Fruit fly (Drosophila melanogaster) whole organism, wandering third instar larva: ENCODE results near the gene CG31681.

Experiments used
- CG32264 ChIP-seq: fragments of 200-800 bp; sonication (Bioruptor generic); optimal IDR thresholded peaks from 2 replicates; lab custom pipeline; 2016; ENCODE audit warnings: missing biosample characterization, missing genetic modification characterization
- CG9705 ChIP-seq: fragments of 200-800 bp; sonication (Bioruptor generic); optimal IDR thresholded peaks from 2 replicates; lab custom pipeline; 2018; ENCODE audit warnings: missing biosample characterization, mild to moderate bottlenecking, missing genetic modification characterization
- CrebA ChIP-seq: fragments of 200-800 bp; sonication (Bioruptor generic); optimal IDR thresholded peaks from 2 replicates; lab custom pipeline; 2016; ENCODE audit warnings: missing biosample characterization, mild to moderate bottlenecking, missing genetic modification characterization, borderline replicate concordance
- Dfd ChIP-seq: fragments of >200 bp; optimal IDR thresholded peaks from 2 replicates; lab custom pipeline; 2017; ENCODE audit warnings: missing biosample characterization, missing genetic modification characterization
- HLH106 ChIP-seq: fragments of 200-800 bp; optimal IDR thresholded peaks from 3 replicates; lab custom pipeline; 2019; ENCODE audit warnings: missing biosample characterization, mild to moderate bottlenecking, missing genetic modification characterization, moderate library complexity
- Hnf4 ChIP-seq: fragments of 200-800 bp; sonication (Bioruptor generic); optimal IDR thresholded peaks from 2 replicates; lab custom pipeline; 2016; ENCODE audit warnings: missing biosample characterization, mild to moderate bottlenecking, missing genetic modification characterization
- Hr78 ChIP-seq: fragments of >200 bp; optimal IDR thresholded peaks from 2 replicates; lab custom pipeline; 2017; ENCODE audit warnings: missing biosample characterization, missing genetic modification characterization
- Jra ChIP-seq: sonication (Bioruptor generic); optimal IDR thresholded peaks from 2 replicates; lab custom pipeline; 2016; ENCODE audit warnings: missing biosample characterization, missing genetic modification characterization
- Mio ChIP-seq: sonication (Bioruptor generic); optimal IDR thresholded peaks from 2 replicates; lab custom pipeline; 2016; ENCODE audit warnings: missing biosample characterization, missing genetic modification characterization
- Myc ChIP-seq: fragments of >200 bp; optimal IDR thresholded peaks from 2 replicates; lab custom pipeline; 2017
- OdsH ChIP-seq: fragments of 200-800 bp; sonication (Bioruptor generic); optimal IDR thresholded peaks from 2 replicates; lab custom pipeline; 2016; ENCODE audit warnings: missing biosample characterization, mild to moderate bottlenecking, missing genetic modification characterization
- Rel ChIP-seq, 2 experiments: fragments of 200-800 bp; sonication (Bioruptor generic) in 1 of 2; optimal IDR thresholded peaks; 2 replicates in 1 of 2; 3 replicates in 1 of 2; lab custom pipeline; 2016 to 2019; ENCODE audit warnings: mild to moderate bottlenecking in 2 of 2, missing biosample characterization in 2 of 2, missing genetic modification characterization in 2 of 2, moderate library complexity in 1 of 2
- Sp1 ChIP-seq: fragments of 200-800 bp; sonication (Bioruptor generic); optimal IDR thresholded peaks from 3 replicates; lab custom pipeline; 2019; ENCODE audit warnings: missing biosample characterization, mild to moderate bottlenecking, missing genetic modification characterization, moderate library complexity
- dl ChIP-seq, 2 experiments: fragments of 175-275, 200-275 bp in 1 of 2; fragments of 200-275 bp in 1 of 2; sonication (Bioruptor generic); optimal IDR thresholded peaks; lab custom pipeline; 2018; ENCODE audit warnings: mild to moderate bottlenecking in 2 of 2, missing biosample characterization in 2 of 2, missing genetic modification characterization in 2 of 2, moderate library complexity in 2 of 2; ENCODE audit not compliant: partially characterized antibody in 2 of 2, insufficient read depth in 1 of 2
- dmrt93B ChIP-seq: fragments of 200-800 bp; sonication (Bioruptor generic); optimal IDR thresholded peaks from 2 replicates; lab custom pipeline; 2018; ENCODE audit warnings: missing biosample characterization, mild to moderate bottlenecking, missing genetic modification characterization
- dsf ChIP-seq: sonication (Bioruptor generic); optimal IDR thresholded peaks from 2 replicates; lab custom pipeline; 2016; ENCODE audit warnings: missing biosample characterization, missing genetic modification characterization, borderline replicate concordance
- ey ChIP-seq: fragments of 200-800 bp; sonication (Bioruptor generic); optimal IDR thresholded peaks from 2 replicates; lab custom pipeline; 2016; ENCODE audit warnings: missing biosample characterization, missing genetic modification characterization
- foxo ChIP-seq, 2 experiments: fragments of 200-800 bp; sonication (Bioruptor generic); optimal IDR thresholded peaks; 2 replicates in 1 of 2; 3 replicates in 1 of 2; lab custom pipeline; 2016 to 2017; ENCODE audit warnings: missing biosample characterization in 2 of 2, missing genetic modification characterization in 2 of 2
- fru ChIP-seq: fragments of 200-800 bp; sonication (Bioruptor generic); optimal IDR thresholded peaks from 3 replicates; lab custom pipeline; 2016; ENCODE audit warnings: missing biosample characterization, mild to moderate bottlenecking, missing genetic modification characterization
- h ChIP-seq: fragments of 200-800 bp; sonication (Bioruptor generic); optimal IDR thresholded peaks from 3 replicates; lab custom pipeline; 2016; ENCODE audit warnings: missing biosample characterization, mild to moderate bottlenecking, missing genetic modification characterization
- jim ChIP-seq: fragments of 175-275, 200-325 bp; sonication (Bioruptor generic); optimal IDR thresholded peaks from 2 replicates; lab custom pipeline; 2016; ENCODE audit warnings: missing biosample characterization, mild to moderate bottlenecking, missing genetic modification characterization
- lola ChIP-seq: fragments of >200 bp; optimal IDR thresholded peaks from 2 replicates; lab custom pipeline; 2017; ENCODE audit warnings: missing biosample characterization, missing genetic modification characterization
- pan ChIP-seq: fragments of >200 bp; optimal IDR thresholded peaks from 2 replicates; lab custom pipeline; 2017
- psq ChIP-seq: fragments of 200-800 bp; sonication (Bioruptor generic); optimal IDR thresholded peaks from 3 replicates; lab custom pipeline; 2017; ENCODE audit warnings: missing biosample characterization, mild to moderate bottlenecking, missing genetic modification characterization, moderate library complexity
- rgr ChIP-seq: fragments of 200-800 bp; sonication (Bioruptor generic); optimal IDR thresholded peaks from 3 replicates; lab custom pipeline; 2016; ENCODE audit warnings: missing biosample characterization, mild to moderate bottlenecking, missing genetic modification characterization
- sage ChIP-seq: fragments of 200-800 bp; sonication (Bioruptor generic); optimal IDR thresholded peaks from 2 replicates; lab custom pipeline; 2016; ENCODE audit warnings: missing biosample characterization, mild to moderate bottlenecking, missing genetic modification characterization
- sv ChIP-seq: fragments of 200-800 bp; sonication (Bioruptor generic); optimal IDR thresholded peaks from 3 replicates; lab custom pipeline; 2016; ENCODE audit warnings: missing biosample characterization, missing genetic modification characterization
- tai ChIP-seq: sonication (Bioruptor generic); optimal IDR thresholded peaks from 2 replicates; lab custom pipeline; 2016; ENCODE audit warnings: missing biosample characterization, missing genetic modification characterization
- usp ChIP-seq: fragments of >200 bp; optimal IDR thresholded peaks from 2 replicates; lab custom pipeline; 2017; ENCODE audit warnings: missing biosample characterization, missing genetic modification characterization
- woc ChIP-seq: sonication (Bioruptor generic); optimal IDR thresholded peaks from 2 replicates; lab custom pipeline; 2016; ENCODE audit warnings: missing biosample characterization, mild to moderate bottlenecking, missing genetic modification characterization

The CG31681 gene

DNA sequence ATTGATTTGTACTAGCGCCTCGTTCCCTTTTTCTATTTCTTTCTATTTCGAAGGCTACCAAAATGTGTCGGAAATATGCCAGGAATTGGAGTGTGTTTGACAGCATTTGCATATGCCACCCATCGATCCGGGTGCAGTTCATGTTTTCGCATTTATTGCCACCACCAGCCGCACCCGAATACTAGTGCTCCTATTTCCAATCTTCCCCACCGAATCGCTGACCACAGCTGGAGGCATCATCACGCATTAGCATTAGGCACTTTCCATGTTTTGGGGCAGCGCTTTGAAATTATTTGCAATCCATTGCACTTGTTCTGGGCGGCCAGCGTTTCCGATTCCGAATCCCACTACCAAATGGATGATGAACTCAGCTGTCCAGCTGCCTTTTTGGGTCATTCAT is 1.1 kb upstream of the CG31681 start, which contains the start of gene CG42658:
CG42658 (minus strand) TSS at position 101 of the 400 bp plus-strand sequence.
- no peak for TF ChIP-seq CG32264 (GFP tag; lab: Kevin White, UChicago)

DNA sequence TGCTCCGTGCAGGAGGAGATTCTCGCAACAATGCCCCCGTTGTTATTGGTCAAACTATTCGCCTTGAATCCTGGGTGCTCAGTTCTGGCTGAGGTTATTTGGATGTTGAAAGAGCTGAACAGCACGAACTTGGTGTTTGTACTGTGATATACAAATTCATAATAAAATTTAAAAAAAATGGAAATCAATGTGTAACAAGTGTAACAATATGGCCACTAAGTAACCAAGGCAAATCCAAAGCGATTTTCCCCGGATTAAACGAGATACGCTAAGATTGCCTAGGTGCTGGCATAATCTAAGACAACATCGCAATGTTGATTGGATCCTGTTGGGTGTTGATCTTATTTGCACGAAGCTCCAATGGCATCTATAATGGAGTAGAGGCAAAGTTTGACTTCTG is 1.8 kb downstream of the CG31681 start, which contains the start of gene CG4271:
CG4271 (plus strand) TSS at position 301 of the 400 bp plus-strand sequence.
- TF ChIP-seq dmrt93B (GFP tag; lab: Kevin White, UChicago) (no peak), Hr78 (GFP tag; lab: Kevin White, UChicago) (no peak), OdsH (GFP tag; lab: Kevin White, UChicago) (no peak), Jra (GFP tag; lab: Kevin White, UChicago) (no peak), Rel (GFP tag; optimal IDR thresholded peaks at IDR 0.05; lab: Kevin White, UChicago) (no peak), Rel (tag; optimal IDR thresholded peaks at IDR 0.05; lab: Kevin White, UChicago) (no peak), CG32264 (GFP tag; lab: Kevin White, UChicago) (no peak), rgr (GFP tag; lab: Kevin White, UChicago) (no peak), dl (GFP tag; optimal IDR thresholded peaks at IDR 0.05; lab: Kevin White, UChicago; ENCODE audit: insufficient read depth in 1 of 2, partially characterized antibody in 2 of 2) (no peak), jim (no peak), dsf (GFP tag; lab: Kevin White, UChicago) (no peak), Dfd (GFP tag; lab: Kevin White, UChicago) (no peak)

DNA sequence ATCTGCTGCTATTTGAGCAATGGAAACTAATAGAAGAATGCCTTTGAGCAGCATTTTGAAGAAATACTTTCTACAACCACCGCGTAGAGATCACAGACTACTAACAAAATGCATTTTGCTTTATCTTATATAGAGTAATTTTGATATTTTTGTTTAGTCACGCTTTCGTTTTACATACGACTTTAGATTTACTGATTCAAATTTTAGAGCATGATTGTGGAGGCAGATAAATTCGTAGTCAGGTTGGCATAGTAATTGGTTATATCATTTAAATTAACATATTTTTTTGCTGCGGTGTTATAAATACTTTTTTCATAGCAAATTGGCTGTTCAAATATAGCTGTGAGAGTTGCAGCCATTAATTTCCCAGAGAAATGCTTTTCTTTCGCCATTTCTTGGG is 17.6 kb downstream of the CG31681 start, which contains the start of gene CG17242:
CG17242 (minus strand) TSS at position 101 of the 400 bp plus-strand sequence.
- TF ChIP-seq sv (GFP tag; lab: Kevin White, UChicago), result no peak
- TF ChIP-seq pan, result no peak
- no peak for TF ChIP-seq CG9705 (GFP tag; lab: Kevin White, UChicago)
- no peak for TF ChIP-seq Rel (GFP tag; optimal IDR thresholded peaks at IDR 0.05; lab: Kevin White, UChicago)
- TF ChIP-seq Rel (tag; optimal IDR thresholded peaks at IDR 0.05; lab: Kevin White, UChicago), result no peak
- TF ChIP-seq tai, result no peak
- TF ChIP-seq CrebA, result no peak
- no peak for TF ChIP-seq dsf (GFP tag; lab: Kevin White, UChicago)
- no peak for TF ChIP-seq jim
- TF ChIP-seq sage (GFP tag; lab: Kevin White, UChicago), result no peak
- no peak for TF ChIP-seq dl (GFP tag; optimal IDR thresholded peaks at IDR 0.05; lab: Kevin White, UChicago; ENCODE audit: insufficient read depth in 1 of 2, partially characterized antibody in 2 of 2)
- TF ChIP-seq rgr (GFP tag; lab: Kevin White, UChicago), result no peak
- TF ChIP-seq CG32264 (GFP tag; lab: Kevin White, UChicago), result no peak
- TF ChIP-seq ey (GFP tag; lab: Kevin White, UChicago), result no peak
- no peak for TF ChIP-seq woc (GFP tag; lab: Kevin White, UChicago)
- TF ChIP-seq, all 38 proteins: peak for 0

DNA sequence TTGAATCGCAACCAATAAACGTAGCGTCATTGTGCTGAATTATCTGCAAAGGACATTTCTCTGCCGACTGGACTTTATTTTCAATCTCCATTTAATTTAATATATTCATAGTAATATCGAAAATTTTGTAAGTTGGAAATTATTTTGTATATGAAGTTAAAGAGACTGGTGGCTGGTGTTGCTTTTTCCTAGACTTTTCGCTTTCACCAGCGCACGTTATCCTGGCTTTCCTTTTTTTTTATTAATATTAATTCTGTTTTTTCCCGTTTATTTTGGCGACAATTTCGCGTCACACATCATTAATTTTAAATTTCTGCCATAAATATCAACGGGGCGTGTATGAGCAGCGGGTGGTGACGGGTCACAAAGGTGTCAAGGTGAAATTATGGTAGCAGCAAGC is 21.5 kb downstream of the CG31681 start, which contains the start of gene CG34049:
CG34049 (minus strand) TSS at position 101 of the 400 bp plus-strand sequence.
- no peak for TF ChIP-seq usp (GFP tag; lab: Kevin White, UChicago)
- no peak for TF ChIP-seq Myc
- TF ChIP-seq foxo (GFP tag; optimal IDR thresholded peaks at IDR 0.05; lab: Kevin White, UChicago), result no peak
- no peak for TF ChIP-seq jim
- TF ChIP-seq Hr78 (GFP tag; lab: Kevin White, UChicago), result no peak
- TF ChIP-seq CG32264 (GFP tag; lab: Kevin White, UChicago), result no peak
- TF ChIP-seq, all 38 proteins: peak for 0

DNA sequence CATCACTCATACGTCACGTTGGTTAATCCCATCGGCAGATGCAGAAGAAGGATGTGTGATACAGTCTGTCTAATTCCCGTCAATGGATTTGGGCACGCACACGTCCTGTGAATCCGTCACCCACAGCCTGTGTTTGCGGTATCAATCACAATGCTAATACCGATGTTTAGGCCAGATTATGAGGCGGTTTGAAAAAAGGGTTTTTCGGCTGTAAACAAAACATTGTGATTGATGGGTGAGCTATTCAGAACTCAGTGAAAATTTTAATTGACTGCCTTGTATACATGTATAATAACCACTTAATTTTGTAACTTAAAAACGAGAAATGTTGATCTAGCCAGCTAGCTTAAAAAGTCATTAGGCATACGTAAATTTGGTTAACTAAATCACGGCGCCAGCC is 23.5 kb downstream of the CG31681 start, which contains the start of gene CG4270:
CG4270 (plus strand) TSS at position 301 of the 400 bp plus-strand sequence.
- TF ChIP-seq rgr (GFP tag; lab: Kevin White, UChicago) (no peak), CrebA (no peak), Dfd (GFP tag; lab: Kevin White, UChicago) (no peak), lola (no peak), jim (no peak), fru (GFP tag; lab: Kevin White, UChicago) (no peak), pan (no peak), dl (GFP tag; optimal IDR thresholded peaks at IDR 0.05; lab: Kevin White, UChicago; ENCODE audit: insufficient read depth in 1 of 2, partially characterized antibody in 2 of 2) (no peak), sv (GFP tag; lab: Kevin White, UChicago) (no peak), ey (GFP tag; lab: Kevin White, UChicago) (no peak), OdsH (GFP tag; lab: Kevin White, UChicago) (no peak), Hnf4 (GFP tag; lab: Kevin White, UChicago) (no peak), HLH106 (tag; lab: Kevin White, UChicago) (no peak), psq (GFP tag; lab: Kevin White, UChicago) (no peak)

DNA sequence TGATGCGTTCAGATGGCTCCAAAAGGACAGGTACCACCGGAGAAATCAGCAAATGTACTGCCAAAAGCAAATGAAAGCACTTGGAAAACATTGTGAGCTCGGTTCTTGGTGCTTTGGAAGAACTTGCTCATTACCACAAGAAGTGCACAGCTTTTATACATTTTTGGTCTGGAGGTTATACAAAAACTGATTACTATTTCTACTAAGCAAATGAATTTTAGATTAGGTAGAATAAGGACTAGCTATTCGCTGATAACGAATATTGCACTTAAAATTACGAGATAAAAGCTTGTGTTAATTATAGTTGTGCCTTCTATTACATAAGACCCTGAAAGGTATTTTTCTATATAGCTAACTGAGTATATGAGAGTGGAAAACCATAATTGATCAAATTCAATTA is 31.7 kb downstream of the CG31681 start, which contains the start of gene Send1:
Send1 (minus strand) TSS at position 101 of the 400 bp plus-strand sequence.
- TF ChIP-seq Sp1 (GFP tag; lab: Kevin White, UChicago) (no peak), psq (GFP tag; lab: Kevin White, UChicago) (no peak), h (GFP tag; lab: Kevin White, UChicago) (no peak), CG9705 (GFP tag; lab: Kevin White, UChicago) (no peak), Jra (GFP tag; lab: Kevin White, UChicago) (no peak), dsf (GFP tag; lab: Kevin White, UChicago) (no peak), fru (GFP tag; lab: Kevin White, UChicago) (no peak), Mio (GFP tag; lab: Kevin White, UChicago) (no peak), usp (GFP tag; lab: Kevin White, UChicago) (no peak)
